Fruit fly (Drosophila melanogaster): ENCODE measurements around the gene CG31391.

Gene CG31391

dm6 chr3R:10677245-10677902, 27.5 kb downstream of the CG31391 start, which contains the start of gene CG6465 (continued):
- TF ChIP-seq pb (GFP tag; optimal IDR thresholded peaks at IDR 0.05) (no peak), Meics (GFP tag; optimal IDR thresholded peaks at IDR 0.05) (no peak), CG8281 (tag; optimal IDR thresholded peaks at IDR 0.05) (no peak), CG9876 (GFP tag; optimal IDR thresholded peaks at IDR 0.05) (no peak), H2.0 (GFP tag; IDR thresholded peaks at IDR 0.05) (no peak), disco-r (GFP tag; optimal IDR thresholded peaks at IDR 0.05) (no peak), CG11093 (GFP tag; IDR thresholded peaks at IDR 0.05) (no peak), Vsx1 (GFP tag; optimal IDR thresholded peaks at IDR 0.05) (no peak), Hr3 (GFP tag; optimal IDR thresholded peaks at IDR 0.05) (no peak), bsh (GFP tag; optimal IDR thresholded peaks at IDR 0.05) (no peak), amos (GFP tag; IDR thresholded peaks at IDR 0.05; ENCODE audit: partially characterized antibody) (peak; percentile 68), HLH4C (GFP tag; IDR thresholded peaks at IDR 0.05; ENCODE audit: partially characterized antibody) (no peak; the same call in 2 of the 3 replicates), CG16779 (GFP tag; IDR thresholded peaks at IDR 0.05) (no peak), ro (GFP tag; IDR thresholded peaks at IDR 0.05) (no peak), CG15479 (GFP tag; optimal IDR thresholded peaks at IDR 0.05) (no peak), Max (GFP tag; optimal IDR thresholded peaks at IDR 0.05) (no peak), CG4282 (GFP tag; optimal IDR thresholded peaks at IDR 0.05) (peak; percentile 29), CG18619 (GFP tag; optimal IDR thresholded peaks at IDR 0.05) (no peak), ewg (GFP tag; optimal IDR thresholded peaks at IDR 0.05) (no peak), Sin3A (optimal IDR thresholded peaks at IDR 0.05) (no peak), CG11696 (GFP tag; IDR thresholded peaks at IDR 0.05) (no peak), Ets97D (GFP tag; optimal IDR thresholded peaks at IDR 0.05) (peak; percentile 9), MBD-R2 (GFP tag; IDR thresholded peaks at IDR 0.05) (0 out of 2 replicates have a peak, but pooled peaks have one; percentile 19), kni (GFP tag; optimal IDR thresholded peaks at IDR 0.05) (peak; percentile 62), CG2120 (GFP tag; optimal IDR thresholded peaks at IDR 0.05) (peak; percentile 25), E2f1 (GFP tag; IDR thresholded peaks at IDR 0.05) (0 out of 2 replicates have a peak, but pooled peaks have one; percentile 44), ind (GFP tag; optimal IDR thresholded peaks at IDR 0.05) (no peak), CG4404 (GFP tag; IDR thresholded peaks at IDR 0.05) (no peak), Blimp-1 (GFP tag; optimal IDR thresholded peaks at IDR 0.05) (peak; percentile 33), Lim3 (GFP tag; IDR thresholded peaks at IDR 0.05) (no peak), bab2 (GFP tag; optimal IDR thresholded peaks at IDR 0.05) (peak; percentile 5), CG6791 (GFP tag; IDR thresholded peaks at IDR 0.05; ENCODE audit: partially characterized antibody) (no peak), tin (GFP tag; optimal IDR thresholded peaks at IDR 0.05) (no peak), Asciz (GFP tag; optimal IDR thresholded peaks at IDR 0.05) (peak; percentile 12), nom (GFP tag; optimal IDR thresholded peaks at IDR 0.05) (no peak), Ravus (GFP tag; IDR thresholded peaks at IDR 0.05) (no peak), ato (GFP tag; IDR thresholded peaks at IDR 0.05; ENCODE audit: partially characterized antibody) (no peak), Bteb2 (GFP tag; optimal IDR thresholded peaks at IDR 0.05) (no peak), Chrac-16 (GFP tag; optimal IDR thresholded peaks at IDR 0.05) (no peak), knrl (GFP tag; IDR thresholded peaks at IDR 0.05; ENCODE audit: partially characterized antibody) (peak; percentile 70; the same call in 2 of the 3 replicates), Dip3 (GFP tag; optimal IDR thresholded peaks at IDR 0.05) (no peak), CG14441 (GFP tag; IDR thresholded peaks at IDR 0.05) (no peak), gt (GFP tag; IDR thresholded peaks at IDR 0.05) (no peak), trh (GFP tag; optimal IDR thresholded peaks at IDR 0.05) (no peak), CG13123 (GFP tag; optimal IDR thresholded peaks at IDR 0.05) (no peak), CG8388 (GFP tag; optimal IDR thresholded peaks at IDR 0.05) (no peak), CG2116 (GFP tag; optimal IDR thresholded peaks at IDR 0.05) (no peak), vnd (GFP tag; IDR thresholded peaks at IDR 0.05; ENCODE audit: partially characterized antibody) (no peak), sisA (GFP tag; IDR thresholded peaks at IDR 0.05) (0 out of 2 replicates have a peak, but pooled peaks have one; percentile 17), ac (GFP tag; optimal IDR thresholded peaks at IDR 0.05) (no peak)

Measured in whole organism, embryonic.